Worm (Caenorhabditis elegans) whole organism, young adult: ENCODE data around the gene C14E2.7.

Experiments
- B0035.1 ChIP-seq: sonication (generic microtip); optimal IDR thresholded peaks from 2 replicates; lab custom pipeline; 2016; ENCODE audit warnings: missing genetic modification characterization, mild to moderate bottlenecking, missing compliant biosample characterization, missing genotype, missing genetic modification reagents
- C06A6.2 ChIP-seq: fragments of 200-800 bp; sonication (Bioruptor generic); conservative IDR thresholded peaks from 2 replicates; pipeline ENCODE4 v1.3.6; 2022; ENCODE audit warnings: missing genetic modification characterization, missing compliant biosample characterization
- C17E4.6 ChIP-seq: fragments of 200-800 bp; sonication (Bioruptor generic); IDR thresholded peaks from 2 replicates; pipeline ENCODE4 v1.3.6; 2022; ENCODE audit warnings: missing genetic modification reagents, missing genetic modification characterization, missing compliant biosample characterization
- F22D6.2 ChIP-seq: sonication (generic microtip); optimal IDR thresholded peaks from 2 replicates; lab custom pipeline; 2016; ENCODE audit warnings: mild to moderate bottlenecking, missing genetic modification characterization, missing compliant biosample characterization
- F49E8.2 ChIP-seq: sonication (generic microtip); optimal IDR thresholded peaks from 3 replicates; lab custom pipeline; 2017; ENCODE audit warnings: missing genetic modification characterization, mild to moderate bottlenecking, missing compliant biosample characterization, antibody characterized with exemption, moderate library complexity; ENCODE audit not compliant: insufficient read depth
- T07F8.4 ChIP-seq: sonication (generic microtip); optimal IDR thresholded peaks from 2 replicates; lab custom pipeline; 2016; ENCODE audit warnings: mild to moderate bottlenecking, missing genetic modification characterization, moderate library complexity, missing compliant biosample characterization
- Y53G8AR.9 ChIP-seq: fragments of 200-800 bp; sonication (Bioruptor generic); conservative IDR thresholded peaks from 2 replicates; pipeline ENCODE4 v1.3.6; 2022; ENCODE audit warnings: missing genetic modification reagents, missing genetic modification characterization, missing compliant biosample characterization
- Y79H2A.3 ChIP-seq: fragments of 200-800 bp; sonication (Bioruptor generic); conservative IDR thresholded peaks from 2 replicates; pipeline ENCODE4 v1.3.6; 2022; ENCODE audit warnings: missing genetic modification reagents, missing genetic modification characterization, missing compliant biosample characterization
- ZK185.1 ChIP-seq: sonication (generic microtip); optimal IDR thresholded peaks from 2 replicates; lab custom pipeline; 2016; ENCODE audit warnings: mild to moderate bottlenecking, missing genetic modification characterization, missing compliant biosample characterization; ENCODE audit not compliant: poor library complexity, severe bottlenecking
- attf-3 ChIP-seq: fragments of 200-800 bp; sonication (Bioruptor generic); conservative IDR thresholded peaks from 2 replicates; pipeline ENCODE4 v1.3.6; 2022; ENCODE audit warnings: missing genetic modification reagents, missing genetic modification characterization, missing compliant biosample characterization
- ceh-100 ChIP-seq: fragments of 200-800 bp; sonication (Bioruptor generic); IDR thresholded peaks from 2 replicates; pipeline ENCODE4 v1.3.6; 2022; ENCODE audit warnings: missing genetic modification reagents, missing genetic modification characterization, missing compliant biosample characterization
- ceh-91 ChIP-seq: fragments of 200-800 bp; sonication (Bioruptor generic); IDR thresholded peaks from 2 replicates; pipeline ENCODE4 v1.3.6; 2022; ENCODE audit warnings: missing genetic modification reagents, missing genetic modification characterization, missing compliant biosample characterization
- efl-1 ChIP-seq: fragments of 150-350 bp; optimal IDR thresholded peaks from 2 replicates; lab custom pipeline; 2014; ENCODE audit warnings: missing biosample characterization, missing genetic modification reagents, missing genetic modification characterization
- him-1 ChIP-seq: sonication (generic microtip); optimal IDR thresholded peaks from 2 replicates; lab custom pipeline; 2016; ENCODE audit warnings: missing genotype, missing genetic modification reagents, missing genetic modification characterization, missing compliant biosample characterization
- hlh-26 ChIP-seq: fragments of 200-800 bp; sonication (Bioruptor generic); conservative IDR thresholded peaks from 2 replicates; pipeline ENCODE4 v1.3.6; 2022; ENCODE audit warnings: missing genetic modification reagents, missing genetic modification characterization, missing compliant biosample characterization
- lag-1 ChIP-seq: fragments of 200-800 bp; sonication (Bioruptor generic); IDR thresholded peaks from 2 replicates; pipeline ENCODE4 v1.3.6; 2022; ENCODE audit warnings: missing genetic modification reagents, missing genetic modification characterization, missing compliant biosample characterization
- lin-40 ChIP-seq: sonication (generic microtip); optimal IDR thresholded peaks from 2 replicates; lab custom pipeline; 2016; ENCODE audit warnings: missing genetic modification characterization, mild to moderate bottlenecking, missing compliant biosample characterization, missing genotype, missing genetic modification reagents
- lsl-1 ChIP-seq: fragments of 200-800 bp; sonication (Bioruptor generic); optimal IDR thresholded peaks from 2 replicates; lab custom pipeline; 2018; ENCODE audit warnings: mild to moderate bottlenecking, missing genetic modification characterization, moderate library complexity, missing compliant biosample characterization
- lsy-27 ChIP-seq: sonication (generic microtip); optimal IDR thresholded peaks from 2 replicates; lab custom pipeline; 2017; ENCODE audit warnings: missing genetic modification characterization, mild to moderate bottlenecking, missing compliant biosample characterization, antibody characterized with exemption, missing genotype, borderline replicate concordance; ENCODE audit not compliant: insufficient read depth
- mcd-1 ChIP-seq: fragments of 200-800 bp; sonication (Bioruptor generic); IDR thresholded peaks from 2 replicates; pipeline ENCODE4 v1.3.6; 2022; ENCODE audit warnings: missing genetic modification reagents, missing genetic modification characterization, missing compliant biosample characterization
- mxl-1 ChIP-seq: sonication (generic microtip); optimal IDR thresholded peaks from 2 replicates; lab custom pipeline; 2016; ENCODE audit warnings: missing genetic modification characterization, missing compliant biosample characterization
- nfya-1 ChIP-seq: sonication (generic microtip); optimal IDR thresholded peaks from 2 replicates; lab custom pipeline; 2017; ENCODE audit warnings: antibody characterized with exemption, missing compliant biosample characterization, missing genetic modification characterization, borderline replicate concordance; ENCODE audit not compliant: insufficient read depth
- nfya-2 ChIP-seq: fragments of 200-800 bp; sonication (Bioruptor generic); IDR thresholded peaks from 2 replicates; pipeline ENCODE4 v1.3.6; 2022; ENCODE audit warnings: missing genetic modification reagents, missing genetic modification characterization, missing compliant biosample characterization
- nhr-120 ChIP-seq: fragments of 200-800 bp; sonication (Bioruptor generic); IDR thresholded peaks from 2 replicates; pipeline ENCODE4 v1.3.6; 2022; ENCODE audit warnings: missing genetic modification characterization, missing compliant biosample characterization
- nhr-90 ChIP-seq: sonication (generic microtip); optimal IDR thresholded peaks from 2 replicates; lab custom pipeline; 2016; ENCODE audit warnings: missing genotype, mild to moderate bottlenecking, missing genetic modification characterization, missing compliant biosample characterization
- pha-4 ChIP-seq: fragments of 150-350 bp; sonication (generic microtip); optimal IDR thresholded peaks from 2 replicates; lab custom pipeline; 2014; ENCODE audit warnings: missing biosample characterization, missing genetic modification reagents, missing genetic modification characterization
- rcor-1 ChIP-seq: fragments of 200-800 bp; sonication (Bioruptor generic); IDR thresholded peaks from 2 replicates; pipeline ENCODE4 v1.3.6; 2022; ENCODE audit warnings: missing genetic modification reagents, missing genetic modification characterization, missing compliant biosample characterization
- snpc-3.4 ChIP-seq: sonication (generic microtip); optimal IDR thresholded peaks from 2 replicates; lab custom pipeline; 2017; ENCODE audit warnings: missing genetic modification characterization, mild to moderate bottlenecking, missing compliant biosample characterization, antibody characterized with exemption, moderate library complexity, missing genotype, missing genetic modification reagents
- somi-1 ChIP-seq: fragments of 200-800 bp; sonication (Bioruptor generic); optimal IDR thresholded peaks from 2 replicates; lab custom pipeline; 2018; ENCODE audit warnings: mild to moderate bottlenecking, missing genetic modification characterization, missing compliant biosample characterization
- tlf-1 ChIP-seq: fragments of 200-800 bp; sonication (Bioruptor generic); optimal IDR thresholded peaks from 2 replicates; lab custom pipeline; 2018; ENCODE audit warnings: mild to moderate bottlenecking, missing genetic modification characterization, missing compliant biosample characterization
- zim-3 ChIP-seq: sonication (generic microtip); optimal IDR thresholded peaks from 2 replicates; lab custom pipeline; 2017; ENCODE audit warnings: mild to moderate bottlenecking, missing genetic modification characterization, moderate library complexity, missing compliant biosample characterization
- ztf-18 ChIP-seq: sonication (generic microtip); optimal IDR thresholded peaks from 2 replicates; lab custom pipeline; 2016; ENCODE audit warnings: missing genotype, mild to moderate bottlenecking, missing genetic modification characterization, missing compliant biosample characterization
- ztf-3 ChIP-seq: fragments of 200-800 bp; sonication (Bioruptor generic); optimal IDR thresholded peaks from 2 replicates; lab custom pipeline; 2018; ENCODE audit warnings: mild to moderate bottlenecking, missing genetic modification characterization, missing compliant biosample characterization
- ztf-6 ChIP-seq: fragments of 200-800 bp; sonication (Bioruptor generic); IDR thresholded peaks from 2 replicates; pipeline ENCODE4 v1.3.6; 2022; ENCODE audit warnings: missing genetic modification reagents, missing genetic modification characterization, missing compliant biosample characterization

C14E2.7 gene

ce11 chrX:1860422-1860821 is 44.2 kb downstream of the C14E2.7 start, which contains the start of gene T26C11.8:
TSS of gene T26C11.8 (plus strand) at chrX:1860722.
- TF ChIP-seq ZK185.1 (tag; lab: Kevin White, UChicago): no peak
- TF ChIP-seq snpc-3.4 (tag; lab: Kevin White, UChicago): no peak
- no peak for TF ChIP-seq pha-4 (tag; lab: Kevin White, UChicago)
- TF ChIP-seq nhr-120 (GFP tag; lab: Robert Waterston, UW): no peak
- TF ChIP-seq F49E8.2: no peak
- TF ChIP-seq attf-3: no peak
- no peak for TF ChIP-seq ztf-6 (GFP tag; lab: Robert Waterston, UW)
- no peak for TF ChIP-seq somi-1 (GFP tag; lab: Kevin White, UChicago)
- no peak for TF ChIP-seq lin-40 (tag; lab: Kevin White, UChicago)
- no peak for TF ChIP-seq tlf-1 (GFP tag; lab: Kevin White, UChicago)
- no peak for TF ChIP-seq Y53G8AR.9 (GFP tag; lab: Robert Waterston, UW)
- no peak for TF ChIP-seq zim-3
- no peak for TF ChIP-seq nhr-90 (tag; lab: Kevin White, UChicago)
- no peak for TF ChIP-seq C06A6.2 (GFP tag; lab: Robert Waterston, UW)
- no peak for TF ChIP-seq rcor-1 (GFP tag; lab: Robert Waterston, UW)
- TF ChIP-seq lsy-27 (tag; lab: Kevin White, UChicago): no peak
- no peak for TF ChIP-seq nfya-2
- no peak for TF ChIP-seq lag-1 (GFP tag; lab: Robert Waterston, UW)
- TF ChIP-seq ztf-18 (tag; lab: Kevin White, UChicago): no peak
- TF ChIP-seq, all 124 proteins: peak for 0

DNA sequence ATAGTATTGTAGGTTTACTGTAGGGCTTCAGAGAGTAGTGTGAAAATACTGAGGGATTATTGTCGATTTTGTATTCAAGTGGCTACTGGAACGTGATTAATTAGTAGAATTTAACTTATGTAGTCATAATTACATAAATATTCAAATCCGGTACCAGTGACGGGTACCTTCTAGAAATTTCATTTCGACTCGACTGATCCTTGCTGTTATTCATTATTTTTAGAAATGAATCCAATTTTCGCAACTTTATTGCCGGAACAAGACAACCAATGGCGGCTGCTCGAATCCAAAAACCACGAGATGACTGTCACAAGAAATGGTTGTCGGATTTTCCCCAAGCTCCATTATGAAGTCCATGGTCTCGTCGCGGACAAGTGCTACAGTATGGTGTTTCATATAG is 48.7 kb downstream of the C14E2.7 start, which contains the start of gene tbx-41:
tbx-41 (plus strand) TSS at position 301 of the 400 bp plus-strand sequence.
- TF ChIP-seq him-1 (tag; lab: Kevin White, UChicago) (no peak), nfya-1 (tag; lab: Kevin White, UChicago) (no peak), lsl-1 (GFP tag; lab: Kevin White, UChicago) (no peak), lag-1 (GFP tag; lab: Robert Waterston, UW) (no peak), mcd-1 (GFP tag; lab: Robert Waterston, UW) (no peak), hlh-26 (no peak), ztf-3 (GFP tag; lab: Kevin White, UChicago) (no peak), snpc-3.4 (tag; lab: Kevin White, UChicago) (no peak), ceh-100 (GFP tag; lab: Robert Waterston, UW) (no peak), mxl-1 (tag; lab: Kevin White, UChicago) (no peak), ZK185.1 (tag; lab: Kevin White, UChicago) (no peak), B0035.1 (tag; lab: Kevin White, UChicago) (no peak), C17E4.6 (GFP tag; lab: Robert Waterston, UW) (no peak), ceh-91 (GFP tag; lab: Robert Waterston, UW) (no peak), T07F8.4 (tag; lab: Kevin White, UChicago) (no peak), efl-1 (GFP tag; lab: Kevin White, UChicago) (no peak), F22D6.2 (tag; lab: Kevin White, UChicago) (no peak), Y79H2A.3 (no peak)
